Worm (Caenorhabditis elegans): ENCODE measurements around the gene best-2.

ce11 chrIV:13080861-13081260 lies 32.0 kb downstream of the best-2 start:
- TF ChIP-seq rnt-1 (tag; optimal IDR thresholded peaks at IDR 0.05) (no peak), nhr-11 (tag; optimal IDR thresholded peaks at IDR 0.05) (no peak), lin-39 (tag; optimal IDR thresholded peaks at IDR 0.05) (no peak), skn-1 (tag; optimal IDR thresholded peaks at IDR 0.05) (no peak), ztf-11 (tag; optimal IDR thresholded peaks at IDR 0.05) (no peak), nhr-237 (tag; optimal IDR thresholded peaks at IDR 0.05) (no peak), ama-1 (optimal IDR thresholded peaks at IDR 0.05) (no peak)

All from whole organism, L1 larva.